Fruit fly (Drosophila melanogaster): ENCODE data around the gene Xrp1.

The Xrp1 gene

dm6 chr3R:18928918-18929705 lies 14.3 kb downstream of the Xrp1 start, which contains the start of gene CG42613 (continued):
- TF ChIP-seq chinmo (GFP tag; IDR thresholded peaks at IDR 0.05; ENCODE audit: partially characterized antibody) (0 out of 4 replicates have a peak, but pooled peaks have one; percentile 48), crol (GFP tag; IDR thresholded peaks at IDR 0.05) (no peak), lbe (GFP tag; optimal IDR thresholded peaks at IDR 0.05) (no peak), CG17385 (GFP tag; optimal IDR thresholded peaks at IDR 0.05) (peak; percentile 58), gro (GFP tag; optimal IDR thresholded peaks at IDR 0.05) (no peak), sob (GFP tag; IDR thresholded peaks at IDR 0.05) (peak; percentile 69), Vsx1 (GFP tag; optimal IDR thresholded peaks at IDR 0.05) (peak; percentile 78), CG14050 (GFP tag; IDR thresholded peaks at IDR 0.05) (peak; percentile 25; the same call in 1 of the 3 replicates), Dll (GFP tag; IDR thresholded peaks at IDR 0.05; ENCODE audit: partially characterized antibody) (peak; percentile 72; the same call in 3 of the 4 replicates), chm (GFP tag; IDR thresholded peaks at IDR 0.05) (peak; percentile 91), CG12942 (GFP tag; optimal IDR thresholded peaks at IDR 0.05) (peak; percentile 34), Side (GFP tag; optimal IDR thresholded peaks at IDR 0.05) (peak; percentile 70), CG2712 (tag; optimal IDR thresholded peaks at IDR 0.05) (peak; percentile 44), Fer2 (tag; optimal IDR thresholded peaks at IDR 0.05) (peak; percentile 35), CG3407 (GFP tag; optimal IDR thresholded peaks at IDR 0.05) (peak; percentile 79), Xbp1 (GFP tag; optimal IDR thresholded peaks at IDR 0.05) (peak; percentile 57), CG11456 (GFP tag; IDR thresholded peaks at IDR 0.05) (peak; percentile 83), CG2129 (GFP tag; IDR thresholded peaks at IDR 0.05; ENCODE audit: partially characterized antibody) (peak; percentile 46; the same call in 1 of the 2 replicates), Hand (GFP tag; optimal IDR thresholded peaks at IDR 0.05) (no peak), jigr1 (GFP tag; IDR thresholded peaks at IDR 0.05) (no peak), Antp (GFP tag; optimal IDR thresholded peaks at IDR 0.05) (peak; percentile 59), emc (GFP tag; optimal IDR thresholded peaks at IDR 0.05) (no peak), ranshi (GFP tag; IDR thresholded peaks at IDR 0.05) (peak; percentile 50), CG4424 (GFP tag; optimal IDR thresholded peaks at IDR 0.05) (peak; percentile 61), D19B (GFP tag; optimal IDR thresholded peaks at IDR 0.05) (peak; percentile 45), nau (GFP tag; optimal IDR thresholded peaks at IDR 0.05) (peak; percentile 66), Jarid2 (GFP tag; optimal IDR thresholded peaks at IDR 0.05) (peak; percentile 19), bab2 (GFP tag; optimal IDR thresholded peaks at IDR 0.05) (no peak), Oaz (GFP tag; IDR thresholded peaks at IDR 0.05) (peak; percentile 60; the same call in 1 of the 2 replicates), Ada2b (GFP tag; IDR thresholded peaks at IDR 0.05) (peak; percentile 40; the same call in 1 of the 2 replicates), NC2α (GFP tag; optimal IDR thresholded peaks at IDR 0.05) (peak; percentile 50), sd (tag; optimal IDR thresholded peaks at IDR 0.05) (no peak), CG14441 (GFP tag; IDR thresholded peaks at IDR 0.05) (peak; percentile 63), CG2202 (tag; optimal IDR thresholded peaks at IDR 0.05) (peak; percentile 56), sisA (GFP tag; IDR thresholded peaks at IDR 0.05) (peak; percentile 49), Dbx (GFP tag; IDR thresholded peaks at IDR 0.05) (peak; percentile 49; the same call in 2 of the 3 replicates), Poxn (GFP tag; IDR thresholded peaks at IDR 0.05) (no peak), Gug (GFP tag; IDR thresholded peaks at IDR 0.05) (peak; percentile 40; the same call in 1 of the 4 replicates), ERR (GFP tag; optimal IDR thresholded peaks at IDR 0.05) (no peak), Rfx (GFP tag; IDR thresholded peaks at IDR 0.05) (peak; percentile 73), CG43689 (GFP tag; IDR thresholded peaks at IDR 0.05) (no peak), mirr (GFP tag; optimal IDR thresholded peaks at IDR 0.05) (peak; percentile 76), pho (GFP tag; optimal IDR thresholded peaks at IDR 0.05) (peak; percentile 28), CG17359 (tag; optimal IDR thresholded peaks at IDR 0.05) (peak; percentile 72), vfl (GFP tag; optimal IDR thresholded peaks at IDR 0.05) (no peak), dan (GFP tag; IDR thresholded peaks at IDR 0.05) (no peak), CG31365 (tag; optimal IDR thresholded peaks at IDR 0.05) (peak; percentile 69)

Measured in whole organism, embryonic.